Worm (Caenorhabditis elegans) whole organism, L4/young adult: Measurements from ENCODE around the gene pqn-48.

Source experiments
- W03F9.2 ChIP-seq: fragments of 150-350 bp; optimal IDR thresholded peaks from 2 replicates; lab custom pipeline; 2014; ENCODE audit warnings: missing biosample characterization, missing genetic modification characterization
- dao-5 ChIP-seq: sonication (generic microtip); optimal IDR thresholded peaks from 2 replicates; lab custom pipeline; 2016; ENCODE audit warnings: missing genotype, missing genetic modification characterization, moderate library complexity, missing compliant biosample characterization
- him-1 ChIP-seq: sonication (generic microtip); optimal IDR thresholded peaks from 2 replicates; lab custom pipeline; 2016; ENCODE audit warnings: missing genotype, missing genetic modification reagents, missing genetic modification characterization, missing compliant biosample characterization

ce11 chrII:3996005-3996404 is 42.7 kb upstream of the pqn-48 start, which contains the start of gene clc-22:
- TF ChIP-seq dao-5 (no peak), W03F9.2 (tag; lab: Kevin White, UChicago) (no peak), him-1 (tag; lab: Kevin White, UChicago) (no peak)
